Worm (Caenorhabditis elegans) whole organism, L4 larva: ENCODE data around the gene Y97E10AR.6.

Source experiments
- lin-13 ChIP-seq: fragments of 150-350 bp; optimal IDR thresholded peaks from 2 replicates; lab custom pipeline; 2014; ENCODE audit warnings: missing biosample characterization, missing genetic modification reagents, missing genetic modification characterization
- php-3 ChIP-seq: fragments of 200-800 bp; sonication (Bioruptor generic); IDR thresholded peaks from 2 replicates; pipeline ENCODE4 v1.3.6; 2022; ENCODE audit warnings: missing genetic modification reagents, missing genetic modification characterization, missing compliant biosample characterization
- set-16 ChIP-seq: fragments of 200-800 bp; sonication (Bioruptor generic); IDR thresholded peaks from 2 replicates; pipeline ENCODE4 v1.3.6; 2022; ENCODE audit warnings: missing genetic modification reagents, missing genetic modification characterization, missing compliant biosample characterization

DNA sequence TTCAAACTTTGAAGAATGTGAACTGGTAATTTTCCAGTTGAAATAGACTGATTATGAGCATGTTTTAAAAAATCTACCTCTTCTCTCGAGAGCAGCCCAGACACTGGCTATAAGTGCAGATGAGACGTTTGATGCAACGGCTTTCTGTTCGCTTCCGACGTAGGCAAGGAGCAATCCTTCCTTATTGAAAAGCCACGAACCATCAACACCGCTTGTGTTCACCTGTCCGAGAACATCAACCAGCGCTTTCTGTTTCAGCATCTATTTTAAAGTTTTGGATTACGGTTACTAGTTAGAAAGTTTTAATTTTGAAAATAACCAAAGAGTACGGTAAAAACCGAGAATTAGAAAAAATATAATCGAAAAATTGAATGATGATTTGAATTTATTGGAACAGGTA lies 2.9 kb downstream of the Y97E10AR.6 start, which contains the start of gene lmtr-2:
- no peak for TF ChIP-seq set-16 (GFP tag; lab: Robert Waterston, UW)
- TF ChIP-seq lin-13 (GFP tag; lab: Kevin White, UChicago) = no peak
- no peak for TF ChIP-seq php-3 (GFP tag; lab: Robert Waterston, UW)
